Fruit fly (Drosophila melanogaster) whole organism, embryonic: ENCODE results near the gene Pcif1.

ENCODE experiments used
- Adf1 ChIP-seq: fragments of 200-800 bp; sonication (Bioruptor generic); IDR thresholded peaks from 2 replicates; pipeline ENCODE4 v1.3.6; 2022; ENCODE audit warnings: missing biosample characterization, missing genetic modification characterization
- CG10462 ChIP-seq: fragments of 200-800 bp; sonication (Bioruptor generic); optimal IDR thresholded peaks from 2 replicates; lab custom pipeline; 2016; ENCODE audit warnings: missing biosample characterization, missing genetic modification characterization
- CG11504 ChIP-seq: fragments of 200-800 bp; sonication (Bioruptor generic); optimal IDR thresholded peaks from 3 replicates; lab custom pipeline; 2019; ENCODE audit warnings: missing biosample characterization, mild to moderate bottlenecking, missing genetic modification characterization, moderate library complexity
- CG13296 ChIP-seq: fragments of 200-800 bp; sonication (Bioruptor generic); optimal IDR thresholded peaks from 3 replicates; lab custom pipeline; 2018; ENCODE audit warnings: missing biosample characterization, mild to moderate bottlenecking, missing genetic modification characterization
- CG14710 ChIP-seq: fragments of 200-800 bp; sonication (Bioruptor generic); optimal IDR thresholded peaks from 3 replicates; lab custom pipeline; 2019; ENCODE audit warnings: missing biosample characterization, mild to moderate bottlenecking, missing genetic modification characterization, moderate library complexity
- CG15514 ChIP-seq: fragments of 200-800 bp; sonication (Bioruptor generic); optimal IDR thresholded peaks from 3 replicates; lab custom pipeline; 2017; ENCODE audit warnings: missing biosample characterization, missing genetic modification characterization, mild to moderate bottlenecking, moderate library complexity, missing genetic modification reagents
- CG17186 ChIP-seq: fragments of 200-800 bp; sonication (Bioruptor generic); optimal IDR thresholded peaks from 3 replicates; lab custom pipeline; 2017; ENCODE audit warnings: missing biosample characterization, missing genetic modification reagents, missing genetic modification characterization
- CG17612 ChIP-seq: fragments of 200-800 bp; sonication (Bioruptor generic); IDR thresholded peaks from 2 replicates; pipeline ENCODE4 v1.3.6; 2022; ENCODE audit warnings: missing biosample characterization, missing genetic modification characterization
- CG1832 ChIP-seq: fragments of 200-800 bp; sonication (Bioruptor generic); optimal IDR thresholded peaks from 2 replicates; lab custom pipeline; 2017; ENCODE audit warnings: missing biosample characterization, mild to moderate bottlenecking, missing genetic modification characterization, inconsistent platforms
- CG2875 ChIP-seq: fragments of 200-800 bp; sonication (Bioruptor generic); optimal IDR thresholded peaks from 2 replicates; lab custom pipeline; 2017; ENCODE audit warnings: missing biosample characterization, mild to moderate bottlenecking, missing genetic modification characterization, missing genetic modification reagents
- CG3407 ChIP-seq: fragments of 200-800 bp; sonication (Bioruptor generic); optimal IDR thresholded peaks from 2 replicates; lab custom pipeline; 2018; ENCODE audit warnings: missing biosample characterization, mild to moderate bottlenecking, missing genetic modification characterization
- CG5245 ChIP-seq: fragments of 200-800 bp; sonication (Bioruptor generic); optimal IDR thresholded peaks from 3 replicates; lab custom pipeline; 2016; ENCODE audit warnings: missing biosample characterization, missing genetic modification characterization
- CG6254 ChIP-seq: fragments of 200-800 bp; sonication (Bioruptor generic); optimal IDR thresholded peaks from 3 replicates; lab custom pipeline; 2017; ENCODE audit warnings: mild to moderate bottlenecking, missing biosample characterization, missing genetic modification reagents, missing genetic modification characterization
- CG7372 ChIP-seq: fragments of 200-800 bp; sonication (Bioruptor generic); IDR thresholded peaks from 2 replicates; pipeline ENCODE4 v1.3.6; 2022; ENCODE audit warnings: missing biosample characterization, missing genetic modification characterization
- CG7786 ChIP-seq: fragments of 200-800 bp; sonication (Bioruptor generic); optimal IDR thresholded peaks from 2 replicates; lab custom pipeline; 2016; ENCODE audit warnings: missing biosample characterization, missing genetic modification characterization
- CG8478 ChIP-seq: fragments of >200 bp; optimal IDR thresholded peaks from 2 replicates; lab custom pipeline; 2018
- CG9876 ChIP-seq: fragments of 200-800 bp; sonication (Bioruptor generic); optimal IDR thresholded peaks from 2 replicates; lab custom pipeline; 2016; ENCODE audit warnings: missing biosample characterization, missing genetic modification characterization
- CkIIα-i1 ChIP-seq: fragments of 200-800 bp; sonication (Bioruptor generic); IDR thresholded peaks from 2 replicates; pipeline ENCODE4 v1.3.6; 2022; ENCODE audit warnings: missing biosample characterization, missing genetic modification characterization
- Dfd ChIP-seq, 2 experiments: fragments of >200 bp; optimal IDR thresholded peaks; 2 replicates each; lab custom pipeline; 2017; ENCODE audit warnings: missing biosample characterization in 2 of 2, missing genetic modification characterization in 2 of 2
- Gug ChIP-seq: fragments of 200-800 bp; sonication (Bioruptor generic); IDR thresholded peaks from 4 replicates; pipeline ENCODE4 v1.3.6; 2022; ENCODE audit warnings: missing biosample characterization, missing genetic modification characterization
- HLH54F ChIP-seq: fragments of 200-800 bp; sonication (Bioruptor generic); optimal IDR thresholded peaks from 3 replicates; lab custom pipeline; 2016; ENCODE audit warnings: missing biosample characterization, missing genetic modification characterization
- MBD-R2 ChIP-seq: fragments of 200-800 bp; sonication (Bioruptor generic); IDR thresholded peaks from 2 replicates; pipeline ENCODE4 v1.3.6; 2022; ENCODE audit warnings: missing biosample characterization, missing genetic modification characterization
- Mad ChIP-seq: fragments of 200-800 bp; sonication (Bioruptor generic); optimal IDR thresholded peaks from 2 replicates; lab custom pipeline; 2016; ENCODE audit warnings: missing biosample characterization, missing genetic modification characterization
- Meics ChIP-seq: fragments of 200-800 bp; sonication (Bioruptor generic); optimal IDR thresholded peaks from 2 replicates; lab custom pipeline; 2017; ENCODE audit warnings: missing biosample characterization, mild to moderate bottlenecking, missing genetic modification characterization
- Myb ChIP-seq: fragments of 200-800 bp; sonication (Bioruptor generic); optimal IDR thresholded peaks from 2 replicates; lab custom pipeline; 2016; ENCODE audit warnings: missing biosample characterization, missing genetic modification characterization
- Taf1 ChIP-seq: fragments of 200-800 bp; sonication (Bioruptor generic); IDR thresholded peaks from 2 replicates; pipeline ENCODE4 v1.3.6; 2022; ENCODE audit warnings: missing biosample characterization, missing genetic modification characterization
- chif ChIP-seq, 2 experiments: fragments of 200-800 bp; sonication (Bioruptor generic); optimal IDR thresholded peaks; 3 replicates each; lab custom pipeline; 2016; ENCODE audit warnings: missing biosample characterization in 2 of 2, missing genetic modification characterization in 2 of 2
- crc ChIP-seq: fragments of 200-800 bp; sonication (Bioruptor generic); optimal IDR thresholded peaks from 2 replicates; lab custom pipeline; 2016; ENCODE audit warnings: missing biosample characterization, missing genetic modification characterization
- crp ChIP-seq, 2 experiments: fragments of 200-800 bp; sonication (Bioruptor generic); optimal IDR thresholded peaks; 2 replicates in 1 of 2; 3 replicates in 1 of 2; lab custom pipeline; 2017; ENCODE audit warnings: missing biosample characterization in 2 of 2, missing genetic modification characterization in 2 of 2, mild to moderate bottlenecking in 1 of 2, moderate library complexity in 1 of 2
- disco-r ChIP-seq: fragments of 200-800 bp; sonication (Bioruptor generic); optimal IDR thresholded peaks from 2 replicates; lab custom pipeline; 2016; ENCODE audit warnings: missing biosample characterization, missing genetic modification characterization
- eyg ChIP-seq: fragments of 200-800 bp; sonication (Bioruptor generic); optimal IDR thresholded peaks from 3 replicates; lab custom pipeline; 2016; ENCODE audit warnings: missing biosample characterization, missing genetic modification characterization
- fd3F ChIP-seq: fragments of 200-800 bp; sonication (Bioruptor generic); optimal IDR thresholded peaks from 2 replicates; lab custom pipeline; 2018; ENCODE audit warnings: missing biosample characterization, mild to moderate bottlenecking, missing genetic modification characterization, moderate library complexity
- gem ChIP-seq: fragments of 200-800 bp; sonication (Bioruptor generic); optimal IDR thresholded peaks from 2 replicates; lab custom pipeline; 2019; ENCODE audit warnings: missing biosample characterization, mild to moderate bottlenecking, missing genetic modification characterization, moderate library complexity
- grn ChIP-seq: fragments of 200-800 bp; sonication (Bioruptor generic); optimal IDR thresholded peaks from 3 replicates; lab custom pipeline; 2017; ENCODE audit warnings: missing biosample characterization, missing genetic modification characterization
- gt ChIP-seq: fragments of 200-800 bp; sonication (Bioruptor generic); IDR thresholded peaks from 2 replicates; pipeline ENCODE4 v1.3.6; 2022; ENCODE audit warnings: missing biosample characterization, missing genetic modification characterization
- ham ChIP-seq: fragments of 200-800 bp; sonication (Bioruptor generic); IDR thresholded peaks from 2 replicates; pipeline ENCODE4 v1.3.6; 2022; ENCODE audit warnings: missing biosample characterization, missing genetic modification characterization
- kni ChIP-seq: fragments of 200-800 bp; sonication (Bioruptor generic); optimal IDR thresholded peaks from 3 replicates; lab custom pipeline; 2017; ENCODE audit warnings: mild to moderate bottlenecking, missing biosample characterization, missing genetic modification reagents, missing genetic modification characterization
- lbe ChIP-seq: fragments of 200-800 bp; sonication (Bioruptor generic); optimal IDR thresholded peaks from 2 replicates; lab custom pipeline; 2016; ENCODE audit warnings: missing biosample characterization, mild to moderate bottlenecking, missing genetic modification characterization
- lilli ChIP-seq: fragments of 200-800 bp; sonication (Bioruptor generic); optimal IDR thresholded peaks from 3 replicates; lab custom pipeline; 2016; ENCODE audit warnings: missing biosample characterization, missing genetic modification characterization
- nmo ChIP-seq: fragments of 200-800 bp; sonication (Bioruptor generic); optimal IDR thresholded peaks from 2 replicates; lab custom pipeline; 2018; ENCODE audit warnings: missing biosample characterization, mild to moderate bottlenecking, missing genetic modification characterization, moderate library complexity
- onecut ChIP-seq: fragments of 200-800 bp; sonication (Bioruptor generic); IDR thresholded peaks from 2 replicates; pipeline ENCODE4 v1.3.6; 2022; ENCODE audit warnings: missing biosample characterization, missing genetic modification characterization
- pita ChIP-seq: fragments of 200-800 bp; sonication (Bioruptor generic); optimal IDR thresholded peaks from 2 replicates; lab custom pipeline; 2017; ENCODE audit warnings: missing biosample characterization, mild to moderate bottlenecking, missing genetic modification characterization
- prd ChIP-seq, 3 experiments: fragments of >200 bp in 2 of 3; fragments of 200-800 bp in 1 of 3; sonication (Bioruptor generic) in 1 of 3; optimal IDR thresholded peaks in 2 of 3; IDR thresholded peaks in 1 of 3; 2 replicates in 2 of 3; 3 replicates in 1 of 3; pipeline versions ENCODE4 v1.3.6 to Lab custom; 2017 to 2022; ENCODE audit warnings: missing biosample characterization in 1 of 3, missing genetic modification characterization in 1 of 3
- sna ChIP-seq: fragments of 200-800 bp; sonication (Bioruptor generic); IDR thresholded peaks from 2 replicates; pipeline ENCODE4 v1.3.6; 2022; ENCODE audit warnings: missing biosample characterization, missing genetic modification characterization; ENCODE audit not compliant: partially characterized antibody
- toy ChIP-seq: fragments of 200-800 bp; sonication (Bioruptor generic); IDR thresholded peaks from 2 replicates; pipeline ENCODE4 v1.3.6; 2022; ENCODE audit warnings: missing biosample characterization, missing genetic modification characterization
- tup ChIP-seq: fragments of 200-800 bp; sonication (Bioruptor generic); optimal IDR thresholded peaks from 2 replicates; lab custom pipeline; 2016; ENCODE audit warnings: missing biosample characterization, mild to moderate bottlenecking, missing genetic modification characterization, moderate library complexity
- unpg ChIP-seq: fragments of 200-800 bp; sonication (Bioruptor generic); optimal IDR thresholded peaks from 3 replicates; lab custom pipeline; 2018; ENCODE audit warnings: missing biosample characterization, mild to moderate bottlenecking, missing genetic modification characterization, moderate library complexity
- wor ChIP-seq: fragments of 200-800 bp; sonication (Bioruptor generic); IDR thresholded peaks from 2 replicates; pipeline ENCODE4 v1.3.6; 2022; ENCODE audit warnings: missing biosample characterization, missing genetic modification characterization
- yki ChIP-seq: fragments of >200 bp; optimal IDR thresholded peaks from 3 replicates; lab custom pipeline; 2018

Gene Pcif1

DNA sequence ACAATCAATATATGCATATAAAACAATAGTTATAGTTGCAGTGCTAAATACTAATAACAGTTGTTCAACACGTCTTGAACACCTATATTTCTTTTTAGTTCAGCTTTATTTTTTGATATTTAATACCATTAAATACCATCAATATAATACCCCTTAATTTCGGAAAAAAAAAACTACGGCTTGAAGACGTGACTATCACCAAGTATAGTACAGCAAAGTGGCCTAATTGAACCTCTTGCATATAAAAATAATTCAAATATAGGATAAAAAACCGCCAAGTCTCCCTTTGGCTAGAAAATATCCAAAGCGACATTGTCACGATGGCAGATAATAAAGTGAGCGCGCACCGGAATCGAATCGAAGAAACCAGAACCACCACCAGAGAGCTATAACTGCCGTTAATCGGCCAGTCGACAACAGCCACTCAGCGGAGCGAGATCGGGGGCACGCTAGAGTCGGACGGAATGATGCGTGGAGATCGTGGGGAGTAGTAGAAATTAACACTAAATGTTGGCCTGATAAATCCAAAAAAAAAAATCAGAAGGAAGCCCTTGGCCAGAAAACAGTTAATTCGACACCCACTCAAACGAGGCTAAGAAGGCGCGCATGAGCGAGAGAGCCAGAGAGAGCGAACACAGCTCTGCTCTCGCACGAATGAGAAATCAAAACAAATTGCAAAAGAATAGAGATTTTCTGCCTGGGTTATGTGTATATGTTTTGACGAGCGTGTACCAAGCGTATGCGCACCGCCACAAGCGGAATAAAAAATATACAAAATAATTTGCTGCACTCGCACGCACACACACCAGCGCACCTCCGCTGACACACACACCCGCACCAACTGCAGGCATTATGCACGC lies 955 bp downstream of the Pcif1 start (continued):
- TF ChIP-seq CG6254 (GFP tag; lab: Kevin White, UChicago) (no peak), MBD-R2 (GFP tag; lab: Robert Waterston, UW) (0 out of 2 replicates have a peak, but pooled peaks have one; percentile 35), nmo (GFP tag; lab: Kevin White, UChicago) (peak; percentile 44), Meics (GFP tag; lab: Kevin White, UChicago) (peak; percentile 57), CG5245 (no peak), crc (GFP tag; lab: Kevin White, UChicago) (no peak), toy (GFP tag; lab: Robert Waterston, UW) (no peak), tup (GFP tag; lab: Kevin White, UChicago) (no peak), onecut (GFP tag; lab: Robert Waterston, UW) (0 out of 2 replicates have a peak, but pooled peaks have one; percentile 9), fd3F (GFP tag; lab: Kevin White, UChicago) (no peak), CG17186 (peak; percentile 26), chif (GFP tag; optimal IDR thresholded peaks at IDR 0.05; lab: Kevin White, UChicago) (no peak), CG17612 (GFP tag; lab: Robert Waterston, UW) (no peak), gt (GFP tag; lab: Robert Waterston, UW) (no peak), Myb (GFP tag; lab: Kevin White, UChicago) (peak; percentile 49), yki (peak; percentile 72), eyg (GFP tag; lab: Kevin White, UChicago) (no peak), CG7786 (GFP tag; lab: Kevin White, UChicago) (no peak), CG1832 (GFP tag; lab: Kevin White, UChicago) (no peak), kni (GFP tag; lab: Kevin White, UChicago) (peak; percentile 89), lbe (GFP tag; lab: Kevin White, UChicago) (peak; percentile 4), CkIIα-i1 (no peak), CG15514 (GFP tag; lab: Kevin White, UChicago) (peak; percentile 75), ham (GFP tag; lab: Robert Waterston, UW) (no peak), CG2875 (GFP tag; lab: Kevin White, UChicago) (no peak), unpg (peak; percentile 8), CG13296 (GFP tag; lab: Kevin White, UChicago) (peak; percentile 27), Adf1 (GFP tag; lab: Robert Waterston, UW) (peak; percentile 16; the same call in 1 of the 2 replicates), CG7372 (GFP tag; lab: Robert Waterston, UW) (no peak), CG11504 (peak; percentile 61), lilli (GFP tag; lab: Kevin White, UChicago) (peak; percentile 23), Dfd (GFP tag; optimal IDR thresholded peaks at IDR 0.05; lab: Kevin White, UChicago) (no peak), prd (optimal IDR thresholded peaks at IDR 0.05; lab: Kevin White, UChicago) (no peak), prd (GFP tag; IDR thresholded peaks at IDR 0.05; lab: Robert Waterston, UW) (peak; percentile 47; the same call in 2 of the 3 replicates), gem (peak; percentile 58), crp (GFP tag; optimal IDR thresholded peaks at IDR 0.05; lab: Kevin White, UChicago) (no peak), CG3407 (GFP tag; lab: Kevin White, UChicago) (no peak), CG14710 (tag; lab: Kevin White, UChicago) (peak; percentile 56), Mad (GFP tag; lab: Kevin White, UChicago) (no peak), Gug (GFP tag; lab: Robert Waterston, UW) (0 out of 4 replicates have a peak, but pooled peaks have one; percentile 39), CG9876 (GFP tag; lab: Kevin White, UChicago) (peak; percentile 15), Taf1 (GFP tag; lab: Robert Waterston, UW) (no peak), pita (GFP tag; lab: Kevin White, UChicago) (no peak), sna (peak; percentile 45), CG10462 (GFP tag; lab: Kevin White, UChicago) (no peak), CG8478 (lab: Kevin White, UChicago) (no peak), grn (peak; percentile 92), wor (GFP tag; lab: Robert Waterston, UW) (no peak), disco-r (GFP tag; lab: Kevin White, UChicago) (no peak), HLH54F (GFP tag; lab: Kevin White, UChicago) (peak; percentile 2)
